Fruit fly (Drosophila melanogaster): Measurements from ENCODE around the gene CG5151.

Gene CG5151

dm6 chr3L:16165356-16166168, 1.1 kb upstream of the CG5151 start (continued):
- peak; percentile 58 for TF ChIP-seq CG12744 (GFP tag; optimal IDR thresholded peaks at IDR 0.05)
- TF ChIP-seq sens (GFP tag) = peak; percentile 71
- peak; percentile 65 for TF ChIP-seq grau (tag; optimal IDR thresholded peaks at IDR 0.05)
- peak; percentile 41 for TF ChIP-seq Abd-B (GFP tag; optimal IDR thresholded peaks at IDR 0.05)
- TF ChIP-seq CG10209 (GFP tag; optimal IDR thresholded peaks at IDR 0.05) = peak; percentile 44
- TF ChIP-seq pho (GFP tag; optimal IDR thresholded peaks at IDR 0.05) = peak; percentile 76
- no peak for TF ChIP-seq btn (GFP tag; optimal IDR thresholded peaks at IDR 0.05)
- TF ChIP-seq CG14667 (GFP tag; IDR thresholded peaks at IDR 0.05) = no peak
- peak; percentile 51 for TF ChIP-seq row (GFP tag; IDR thresholded peaks at IDR 0.05)
- peak; percentile 22 for TF ChIP-seq CG9437 (GFP tag; optimal IDR thresholded peaks at IDR 0.05)
- no peak for TF ChIP-seq Oaz (GFP tag; IDR thresholded peaks at IDR 0.05)
- no peak for TF ChIP-seq CG6272 (GFP tag; IDR thresholded peaks at IDR 0.05)
- TF ChIP-seq Hr39 (optimal IDR thresholded peaks at IDR 0.05) = no peak
- TF ChIP-seq CG13296 (GFP tag; optimal IDR thresholded peaks at IDR 0.05) = no peak
- TF ChIP-seq Med (GFP tag) = peak; percentile 89
- TF ChIP-seq her (GFP tag; optimal IDR thresholded peaks at IDR 0.05) = peak; percentile 17
- no peak for TF ChIP-seq stwl (tag; optimal IDR thresholded peaks at IDR 0.05)
- TF ChIP-seq disco-r (GFP tag; optimal IDR thresholded peaks at IDR 0.05) = no peak
- peak; percentile 41; the same call in 1 of the 3 replicates for TF ChIP-seq CG2889 (GFP tag; IDR thresholded peaks at IDR 0.05)
- TF ChIP-seq sna (GFP tag; IDR thresholded peaks at IDR 0.05; ENCODE audit: partially characterized antibody) = no peak
- no peak for TF ChIP-seq CG10565 (GFP tag; optimal IDR thresholded peaks at IDR 0.05)
- TF ChIP-seq CG8924 (tag; optimal IDR thresholded peaks at IDR 0.05) = peak; percentile 36
- TF ChIP-seq Dll (GFP tag; IDR thresholded peaks at IDR 0.05; ENCODE audit: partially characterized antibody) = no peak
- no peak for TF ChIP-seq CG18011 (GFP tag; optimal IDR thresholded peaks at IDR 0.05)
- TF ChIP-seq Rx (GFP tag; IDR thresholded peaks at IDR 0.05) = no peak
- TF ChIP-seq Ets65A (GFP tag) = peak; percentile 89
- TF ChIP-seq Dip2 (GFP tag; IDR thresholded peaks at IDR 0.05) = no peak
- TF ChIP-seq Xbp1 (GFP tag; optimal IDR thresholded peaks at IDR 0.05) = peak; percentile 47
- TF ChIP-seq gt (GFP tag; IDR thresholded peaks at IDR 0.05) = no peak
- no peak for TF ChIP-seq ci (GFP tag; IDR thresholded peaks at IDR 0.05)
- no peak for TF ChIP-seq mirr (GFP tag; optimal IDR thresholded peaks at IDR 0.05)
- TF ChIP-seq peb (GFP tag; IDR thresholded peaks at IDR 0.05) = no peak
- no peak for TF ChIP-seq zen (tag; optimal IDR thresholded peaks at IDR 0.05)
- TF ChIP-seq Sox100B (GFP tag; optimal IDR thresholded peaks at IDR 0.05) = no peak
- TF ChIP-seq CG2116 (GFP tag; optimal IDR thresholded peaks at IDR 0.05) = no peak
- no peak for TF ChIP-seq CG32767 (GFP tag; IDR thresholded peaks at IDR 0.05)
- no peak for TF ChIP-seq CG6765 (GFP tag; optimal IDR thresholded peaks at IDR 0.05)
- TF ChIP-seq Hsf (GFP tag; optimal IDR thresholded peaks at IDR 0.05) = peak; percentile 57
- TF ChIP-seq so (GFP tag; IDR thresholded peaks at IDR 0.05) = no peak
- no peak for TF ChIP-seq gsb-n (tag; optimal IDR thresholded peaks at IDR 0.05)
- peak; percentile 29 for TF ChIP-seq CG12769 (tag; optimal IDR thresholded peaks at IDR 0.05)
- no peak for TF ChIP-seq CTCF (GFP tag; optimal IDR thresholded peaks at IDR 0.05)
- TF ChIP-seq MESR4 (GFP tag; optimal IDR thresholded peaks at IDR 0.05) = no peak
- TF ChIP-seq Ptx1 (GFP tag; IDR thresholded peaks at IDR 0.05) = peak; percentile 49
- TF ChIP-seq CG16863 (GFP tag; optimal IDR thresholded peaks at IDR 0.05) = peak; percentile 12
- TF ChIP-seq Side (GFP tag; optimal IDR thresholded peaks at IDR 0.05) = peak; percentile 22
- peak; percentile 71 for TF ChIP-seq CG7786 (GFP tag; optimal IDR thresholded peaks at IDR 0.05)
- no peak for TF ChIP-seq Doc2 (GFP tag; IDR thresholded peaks at IDR 0.05)
- peak; percentile 32 for TF ChIP-seq CG3838 (GFP tag; optimal IDR thresholded peaks at IDR 0.05)
- TF ChIP-seq TFAM (GFP tag; optimal IDR thresholded peaks at IDR 0.05) = no peak
- TF ChIP-seq Mrtf (GFP tag; IDR thresholded peaks at IDR 0.05) = peak; percentile 58; the same call in 1 of the 3 replicates
- no peak for TF ChIP-seq zen2 (GFP tag; IDR thresholded peaks at IDR 0.05; ENCODE audit: partially characterized antibody)
